Worm (Caenorhabditis elegans) whole organism, L4 larva: ENCODE measurements around the gene flp-25.

ENCODE experiments used
- ces-1 ChIP-seq: fragments of 150-350 bp; sonication (generic microtip); optimal IDR thresholded peaks from 4 replicates; lab custom pipeline; 2014; ENCODE audit warnings: missing biosample characterization, missing genetic modification reagents, missing genetic modification characterization
- daf-12 ChIP-seq: fragments of 150-350 bp; optimal IDR thresholded peaks from 2 replicates; lab custom pipeline; 2014; ENCODE audit warnings: missing biosample characterization, missing genetic modification reagents, missing genetic modification characterization
- dve-1 ChIP-seq: sonication (generic microtip); optimal IDR thresholded peaks from 2 replicates; lab custom pipeline; 2017; ENCODE audit warnings: antibody characterized with exemption, mild to moderate bottlenecking, missing genetic modification characterization, missing compliant biosample characterization; ENCODE audit not compliant: insufficient read depth
- egl-27 ChIP-seq: sonication (generic microtip); optimal IDR thresholded peaks from 3 replicates; lab custom pipeline; 2017; ENCODE audit warnings: missing biosample characterization, missing genetic modification reagents, missing genetic modification characterization
- nhr-10 ChIP-seq: fragments of 150-350 bp; optimal IDR thresholded peaks from 2 replicates; lab custom pipeline; 2014; ENCODE audit warnings: missing biosample characterization, missing genetic modification characterization
- nhr-76 ChIP-seq: fragments of 150-350 bp; optimal IDR thresholded peaks from 2 replicates; lab custom pipeline; 2014; ENCODE audit warnings: missing biosample characterization, missing genetic modification characterization
- nhr-77 ChIP-seq: fragments of 150-350 bp; optimal IDR thresholded peaks from 2 replicates; lab custom pipeline; 2014; ENCODE audit warnings: missing biosample characterization, missing genetic modification characterization
- snpc-4 ChIP-seq: fragments of 150-350 bp; optimal IDR thresholded peaks from 2 replicates; lab custom pipeline; 2014; ENCODE audit warnings: missing biosample characterization, missing genetic modification characterization

DNA sequence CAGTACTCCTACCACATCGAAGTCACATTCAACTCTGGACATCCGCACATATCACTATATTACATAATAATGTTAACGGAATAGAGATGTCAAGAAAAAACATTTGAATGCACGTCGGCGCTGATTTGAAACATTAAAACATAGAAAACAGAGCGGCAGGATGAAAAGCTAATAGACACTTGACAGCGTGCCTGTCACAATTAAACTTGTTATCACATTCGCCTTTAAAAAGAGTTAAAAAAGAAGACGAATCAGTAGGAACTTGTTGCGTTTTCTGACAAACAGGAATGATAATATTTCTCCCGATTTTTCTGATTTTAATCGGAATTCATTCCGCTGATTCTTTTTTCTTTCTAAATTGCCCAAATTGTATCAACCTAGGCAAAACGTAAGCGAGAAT is 43.7 kb upstream of the flp-25 start:
- TF ChIP-seq snpc-4 (tag; lab: Kevin White, UChicago) = no peak
- no peak for TF ChIP-seq daf-12 (tag; lab: Kevin White, UChicago)
- no peak for TF ChIP-seq nhr-77
- TF ChIP-seq nhr-10 (tag; lab: Kevin White, UChicago) = no peak
- no peak for TF ChIP-seq egl-27 (tag; lab: Kevin White, UChicago)
- TF ChIP-seq dve-1 (tag; lab: Kevin White, UChicago) = peak; percentile 68
- TF ChIP-seq nhr-76 (tag; lab: Kevin White, UChicago) = no peak
- no peak for TF ChIP-seq ces-1 (GFP tag; lab: Kevin White, UChicago)
